Worm (Caenorhabditis elegans): ENCODE data around the gene mrpl-55.

mrpl-55 gene

DNA sequence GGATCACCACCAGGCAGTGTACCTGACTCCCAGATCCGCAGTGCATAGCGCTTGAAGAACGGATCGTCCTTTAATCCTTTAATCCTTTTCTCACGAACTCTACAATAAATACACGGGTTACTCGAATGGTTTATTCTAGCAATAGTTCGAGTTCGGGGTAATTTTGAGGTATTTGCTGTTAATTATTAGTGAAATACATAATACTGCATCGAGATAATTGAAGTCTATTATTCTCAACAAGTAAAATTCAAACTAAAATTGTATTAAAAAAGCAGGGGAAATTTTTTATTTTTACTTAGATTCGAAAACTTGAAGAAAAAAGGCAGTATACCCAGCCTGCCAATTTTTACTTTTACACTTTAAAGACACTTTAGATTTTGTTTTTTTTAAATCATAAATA, 33.9 kb upstream of the mrpl-55 start, which contains the start of gene kgb-1:
TSS of gene kgb-1 (minus strand) at position 101 of the 400 bp plus-strand sequence.
- no peak for TF ChIP-seq die-1 (tag; optimal IDR thresholded peaks at IDR 0.05)
- no peak for TF ChIP-seq egl-18 (GFP tag; IDR thresholded peaks at IDR 0.05)
- no peak for TF ChIP-seq D2030.7 (GFP tag; IDR thresholded peaks at IDR 0.05)
- no peak for TF ChIP-seq F39B2.1 (GFP tag; IDR thresholded peaks at IDR 0.05)
- TF ChIP-seq madf-6 (GFP tag; IDR thresholded peaks at IDR 0.05), result no peak
- TF ChIP-seq F22D6.2 (tag; optimal IDR thresholded peaks at IDR 0.05), result no peak
- TF ChIP-seq rpc-1 (optimal IDR thresholded peaks at IDR 0.05), result no peak
- no peak for TF ChIP-seq rpc-1 (tag; optimal IDR thresholded peaks at IDR 0.05)
- TF ChIP-seq K12H6.12 (tag; optimal IDR thresholded peaks at IDR 0.05), result no peak
- TF ChIP-seq ceh-79 (tag; optimal IDR thresholded peaks at IDR 0.05), result no peak
- no peak for TF ChIP-seq B0261.1 (tag; optimal IDR thresholded peaks at IDR 0.05)
- no peak for TF ChIP-seq T07F8.4 (tag; optimal IDR thresholded peaks at IDR 0.05)
- no peak for TF ChIP-seq sea-2 (GFP tag; IDR thresholded peaks at IDR 0.05)
- TF ChIP-seq mes-4 (tag; optimal IDR thresholded peaks at IDR 0.05), result no peak
- no peak for TF ChIP-seq rcor-1 (GFP tag; IDR thresholded peaks at IDR 0.05)
- TF ChIP-seq madf-3 (GFP tag; IDR thresholded peaks at IDR 0.05), result no peak
- TF ChIP-seq hsf-1 (GFP tag; IDR thresholded peaks at IDR 0.05), result no peak

DNA sequence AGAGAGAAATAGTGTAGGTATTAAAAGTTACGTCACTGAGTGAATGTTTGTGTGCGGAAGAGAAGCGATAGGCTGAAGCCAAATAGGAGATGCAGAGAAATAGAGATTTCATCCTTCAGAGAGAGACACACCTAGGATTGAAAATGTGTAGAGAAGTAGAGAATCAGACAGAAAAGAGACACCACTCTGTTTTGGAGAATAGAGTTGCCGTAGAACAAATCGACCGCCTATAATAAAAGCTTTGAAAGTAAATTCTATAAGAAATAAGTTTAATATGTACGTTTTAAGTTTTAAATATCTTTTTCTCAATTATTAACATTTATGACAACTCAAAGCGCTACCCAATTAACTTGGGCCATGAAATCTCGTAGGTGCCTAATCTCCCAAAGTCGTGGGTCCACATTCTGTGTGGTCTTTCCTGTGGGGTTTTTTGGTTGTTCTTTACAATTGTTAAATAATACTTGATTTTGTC, 33.3 kb upstream of the mrpl-55 start, which contains the start of gene T07A9.12:
TSS of gene T07A9.12 (plus strand) at position 448 of the 472 bp plus-strand sequence.
- TF ChIP-seq rec-8 (tag; optimal IDR thresholded peaks at IDR 0.05), result no peak
- no peak for TF ChIP-seq F33H1.4 (GFP tag; IDR thresholded peaks at IDR 0.05)
- TF ChIP-seq zfh-2 (GFP tag; conservative IDR thresholded peaks at IDR 0.05), result no peak
- TF ChIP-seq attf-3 (GFP tag; conservative IDR thresholded peaks at IDR 0.05), result no peak
- peak; percentile 72 for TF ChIP-seq lin-40 (tag; optimal IDR thresholded peaks at IDR 0.05)
- TF ChIP-seq B0261.1 (tag; optimal IDR thresholded peaks at IDR 0.05), result no peak
- TF ChIP-seq nhr-179 (tag; optimal IDR thresholded peaks at IDR 0.05), result no peak
- no peak for TF ChIP-seq efl-1 (GFP tag; optimal IDR thresholded peaks at IDR 0.05)
- no peak for TF ChIP-seq ets-4 (GFP tag; optimal IDR thresholded peaks at IDR 0.05)
- TF ChIP-seq let-607 (tag; optimal IDR thresholded peaks at IDR 0.05), result peak in 1 of 2 experiments; percentile 32
- no peak for TF ChIP-seq nfya-1 (tag; optimal IDR thresholded peaks at IDR 0.05; ENCODE audit: borderline replicate concordance, insufficient read depth)
- TF ChIP-seq attf-5 (GFP tag; optimal IDR thresholded peaks at IDR 0.05), result peak; percentile 83
- peak; percentile 75 for TF ChIP-seq K12H6.12 (tag; optimal IDR thresholded peaks at IDR 0.05)
- no peak for TF ChIP-seq ztf-25 (GFP tag; IDR thresholded peaks at IDR 0.05)
- no peak for TF ChIP-seq mxl-1 (tag; optimal IDR thresholded peaks at IDR 0.05)
- TF ChIP-seq dpl-1 (GFP tag; optimal IDR thresholded peaks at IDR 0.05), result no peak
- TF ChIP-seq F37B4.10 (GFP tag; IDR thresholded peaks at IDR 0.05), result no peak
- no peak for TF ChIP-seq hlh-26 (GFP tag; conservative IDR thresholded peaks at IDR 0.05)
- no peak for TF ChIP-seq hrde-1 (tag; optimal IDR thresholded peaks at IDR 0.05; ENCODE audit: borderline replicate concordance)
- no peak for TF ChIP-seq rcor-1 (GFP tag; IDR thresholded peaks at IDR 0.05)
- peak in 1 of 3 experiments; percentile 39 for TF ChIP-seq lin-35 (GFP tag; optimal IDR thresholded peaks at IDR 0.05)
- TF ChIP-seq F49E8.2 (tag; optimal IDR thresholded peaks at IDR 0.05; ENCODE audit: insufficient read depth), result no peak
- TF ChIP-seq ama-1 (optimal IDR thresholded peaks at IDR 0.05), result no peak
- no peak for TF ChIP-seq ama-1 (GFP tag; optimal IDR thresholded peaks at IDR 0.05)
- TF ChIP-seq gei-17 (GFP tag; optimal IDR thresholded peaks at IDR 0.05), result no peak
- no peak for TF ChIP-seq sea-2 (GFP tag; IDR thresholded peaks at IDR 0.05)
- no peak for TF ChIP-seq madf-8 (GFP tag; conservative IDR thresholded peaks at IDR 0.05)
- TF ChIP-seq attf-6 (GFP tag; IDR thresholded peaks at IDR 0.05), result no peak
- TF ChIP-seq F57A8.1 (GFP tag; optimal IDR thresholded peaks at IDR 0.05), result no peak
- no peak for TF ChIP-seq tlf-1 (GFP tag; optimal IDR thresholded peaks at IDR 0.05)
- no peak for TF ChIP-seq rpc-1 (optimal IDR thresholded peaks at IDR 0.05)
- no peak for TF ChIP-seq rpc-1 (tag; optimal IDR thresholded peaks at IDR 0.05)
- TF ChIP-seq ztf-28 (GFP tag; IDR thresholded peaks at IDR 0.05), result no peak
- no peak for TF ChIP-seq lag-1 (GFP tag; IDR thresholded peaks at IDR 0.05)
- peak; percentile 32 for TF ChIP-seq madf-10 (tag; optimal IDR thresholded peaks at IDR 0.05)
- TF ChIP-seq ztf-26 (tag; optimal IDR thresholded peaks at IDR 0.05), result no peak
- no peak for TF ChIP-seq F23B12.7 (tag; optimal IDR thresholded peaks at IDR 0.05; ENCODE audit: insufficient read depth)
